Worm (Caenorhabditis elegans): ENCODE measurements around the gene R12B2.6.

R12B2.6 gene

DNA sequence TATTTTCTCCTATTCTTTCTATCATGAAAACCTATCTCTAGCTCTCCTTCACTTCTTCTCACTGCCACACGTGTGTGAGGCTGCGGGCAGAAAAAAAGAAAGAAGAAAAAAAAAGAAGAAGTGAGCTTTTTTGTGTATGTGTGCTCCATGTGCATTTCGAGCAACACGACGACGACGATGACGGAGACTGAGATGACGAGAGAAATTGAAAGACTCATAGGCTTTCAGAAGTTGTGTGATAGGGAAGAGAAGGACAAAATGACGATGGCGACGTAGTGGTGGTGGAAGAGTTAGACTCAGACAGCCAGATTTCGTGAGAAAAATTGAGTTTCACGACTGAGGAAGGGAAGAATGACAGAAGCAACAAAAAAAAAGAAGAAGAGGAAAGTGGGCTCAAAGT is 11.5 kb upstream of the R12B2.6 start:
- TF ChIP-seq aly-1 (tag; optimal IDR thresholded peaks at IDR 0.05) (no peak), ceh-36 (tag; optimal IDR thresholded peaks at IDR 0.05) (no peak), ets-7 (tag; optimal IDR thresholded peaks at IDR 0.05) (no peak), pes-1 (GFP tag; IDR thresholded peaks at IDR 0.05) (no peak), sea-1 (GFP tag; conservative IDR thresholded peaks at IDR 0.05) (no peak), hnd-1 (tag; optimal IDR thresholded peaks at IDR 0.05) (no peak), ceh-13 (GFP tag; optimal IDR thresholded peaks at IDR 0.05) (no peak), hmg-4 (GFP tag; optimal IDR thresholded peaks at IDR 0.05) (no peak), tbx-37 (GFP tag; conservative IDR thresholded peaks at IDR 0.05) (no peak), tra-4 (tag; optimal IDR thresholded peaks at IDR 0.05) (no peak), ama-1 (optimal IDR thresholded peaks at IDR 0.05) (no peak), B0310.2 (tag; optimal IDR thresholded peaks at IDR 0.05) (no peak), F13C5.2 (tag; optimal IDR thresholded peaks at IDR 0.05) (no peak), flt-1 (GFP tag; IDR thresholded peaks at IDR 0.05) (no peak), hmbx-1 (tag; optimal IDR thresholded peaks at IDR 0.05) (no peak), tbx-11 (GFP tag; IDR thresholded peaks at IDR 0.05) (no peak), scrt-1 (GFP tag; IDR thresholded peaks at IDR 0.05) (no peak)

ce11 chrIII:5843662-5844061 is 9.7 kb upstream of the R12B2.6 start:
- no peak for TF ChIP-seq B0310.2 (tag; optimal IDR thresholded peaks at IDR 0.05)
- no peak for TF ChIP-seq scrt-1 (GFP tag; IDR thresholded peaks at IDR 0.05)
- no peak for TF ChIP-seq sea-1 (GFP tag; conservative IDR thresholded peaks at IDR 0.05)
- no peak for TF ChIP-seq hnd-1 (tag; optimal IDR thresholded peaks at IDR 0.05)
- TF ChIP-seq hmg-4 (GFP tag; optimal IDR thresholded peaks at IDR 0.05) = peak; percentile 12
- TF ChIP-seq tbx-11 (GFP tag; IDR thresholded peaks at IDR 0.05) = no peak
- no peak for TF ChIP-seq tbx-37 (GFP tag; conservative IDR thresholded peaks at IDR 0.05)

DNA sequence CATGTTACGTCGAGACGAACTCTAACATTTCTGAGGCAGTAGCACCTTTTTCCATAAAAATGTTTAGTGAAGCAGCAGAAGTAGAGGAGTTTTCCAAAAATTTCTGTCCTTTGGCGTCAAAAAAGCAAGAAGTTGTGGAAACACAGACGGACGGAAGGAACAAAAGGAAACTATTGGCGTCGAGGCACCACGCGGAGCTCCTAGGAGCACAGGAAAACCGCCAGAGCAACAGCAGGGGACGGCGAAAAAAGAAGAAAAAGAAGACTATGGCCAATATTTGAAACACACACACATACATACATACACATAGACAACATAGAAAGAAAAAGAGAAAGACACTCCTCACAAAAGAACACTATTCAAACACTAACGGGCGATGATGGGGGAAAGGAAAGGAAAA is 9.0 kb upstream of the R12B2.6 start:
- TF ChIP-seq tbx-11 (GFP tag; IDR thresholded peaks at IDR 0.05) (no peak), flt-1 (GFP tag; IDR thresholded peaks at IDR 0.05) (no peak), ceh-13 (GFP tag; optimal IDR thresholded peaks at IDR 0.05) (no peak), tra-4 (tag; optimal IDR thresholded peaks at IDR 0.05) (no peak), hmbx-1 (tag; optimal IDR thresholded peaks at IDR 0.05) (no peak)

ce11 chrIII:5841676-5842075 is 7.7 kb upstream of the R12B2.6 start:
- TF ChIP-seq flt-1 (GFP tag; IDR thresholded peaks at IDR 0.05) (no peak), aly-1 (tag; optimal IDR thresholded peaks at IDR 0.05) (no peak), hmg-4 (GFP tag; optimal IDR thresholded peaks at IDR 0.05) (no peak), tra-4 (tag; optimal IDR thresholded peaks at IDR 0.05) (no peak), sea-1 (GFP tag; conservative IDR thresholded peaks at IDR 0.05) (no peak), pes-1 (GFP tag; IDR thresholded peaks at IDR 0.05) (no peak), scrt-1 (GFP tag; IDR thresholded peaks at IDR 0.05) (no peak), hmbx-1 (tag; optimal IDR thresholded peaks at IDR 0.05) (no peak), tbx-11 (GFP tag; IDR thresholded peaks at IDR 0.05) (no peak), hnd-1 (tag; optimal IDR thresholded peaks at IDR 0.05) (no peak), ets-7 (tag; optimal IDR thresholded peaks at IDR 0.05) (no peak), F13C5.2 (tag; optimal IDR thresholded peaks at IDR 0.05) (no peak), ceh-13 (GFP tag; optimal IDR thresholded peaks at IDR 0.05) (no peak), ama-1 (optimal IDR thresholded peaks at IDR 0.05) (no peak)

DNA sequence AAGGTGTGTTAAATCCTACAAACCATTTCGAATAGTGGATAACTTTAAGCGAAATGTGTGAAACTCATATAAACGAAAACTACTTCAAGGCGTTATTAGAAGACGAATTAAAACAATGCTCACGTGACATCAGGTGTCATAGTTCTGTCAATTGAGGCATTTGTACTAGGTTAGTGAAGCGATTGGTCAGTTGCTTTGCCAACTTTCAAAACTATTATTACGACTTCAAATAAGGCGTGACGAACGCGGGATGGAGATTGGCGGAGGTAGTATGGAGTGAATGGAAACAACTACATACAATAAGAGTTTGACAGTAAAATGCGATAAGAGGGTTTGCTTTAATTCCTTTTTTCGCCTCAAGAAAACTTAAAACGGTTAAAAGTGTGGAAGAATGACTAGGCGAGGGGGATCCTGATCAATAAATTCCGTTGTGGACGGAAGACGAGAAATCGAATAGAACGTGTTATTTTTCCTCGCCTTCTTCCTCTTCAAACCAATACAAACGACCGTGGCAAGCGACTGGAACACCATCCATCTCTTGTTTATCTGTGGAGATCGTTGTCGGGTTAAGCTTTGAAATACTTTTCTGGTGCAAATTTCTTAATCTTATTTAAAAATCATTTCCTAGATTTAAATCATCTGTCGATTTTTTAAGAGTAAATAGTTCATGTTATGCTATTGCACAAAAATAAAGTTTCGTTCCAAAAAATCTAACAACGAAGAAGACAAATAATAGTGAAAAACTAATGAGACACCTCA is 7.0 kb upstream of the R12B2.6 start:
- TF ChIP-seq aly-1 (tag; optimal IDR thresholded peaks at IDR 0.05) = no peak
- TF ChIP-seq ceh-36 (tag; optimal IDR thresholded peaks at IDR 0.05) = no peak
- no peak for TF ChIP-seq tbx-11 (GFP tag; IDR thresholded peaks at IDR 0.05)
- no peak for TF ChIP-seq hnd-1 (tag; optimal IDR thresholded peaks at IDR 0.05)
- no peak for TF ChIP-seq hmg-4 (GFP tag; optimal IDR thresholded peaks at IDR 0.05)

ce11 chrIII:5840277-5840676 is 6.3 kb upstream of the R12B2.6 start:
- TF ChIP-seq hmbx-1 (tag; optimal IDR thresholded peaks at IDR 0.05) = no peak
- no peak for TF ChIP-seq ama-1 (optimal IDR thresholded peaks at IDR 0.05)
- TF ChIP-seq flt-1 (GFP tag; IDR thresholded peaks at IDR 0.05) = no peak
- no peak for TF ChIP-seq ets-7 (tag; optimal IDR thresholded peaks at IDR 0.05)
- no peak for TF ChIP-seq aly-1 (tag; optimal IDR thresholded peaks at IDR 0.05)
- TF ChIP-seq tbx-11 (GFP tag; IDR thresholded peaks at IDR 0.05) = no peak

DNA sequence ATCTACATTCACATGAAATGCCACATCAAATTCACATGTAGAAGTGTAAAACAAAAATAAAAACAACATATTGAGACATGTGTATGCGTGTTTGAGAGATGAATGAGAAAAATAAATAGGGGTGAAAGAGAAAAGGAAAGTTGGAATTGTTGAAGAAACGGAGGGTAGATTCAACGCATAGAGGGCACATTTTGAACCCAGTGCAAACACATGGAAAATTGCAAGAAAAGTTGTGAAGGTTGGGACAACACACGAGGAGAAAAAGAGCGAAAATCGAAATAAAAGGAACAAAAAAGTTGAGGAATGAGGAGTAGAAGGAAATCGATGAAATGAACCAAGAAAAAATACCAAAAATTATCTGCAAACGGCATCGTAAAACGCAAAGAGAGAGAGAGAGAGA is 5.6 kb upstream of the R12B2.6 start:
- TF ChIP-seq pes-1 (GFP tag; IDR thresholded peaks at IDR 0.05) = no peak
- TF ChIP-seq tbx-11 (GFP tag; IDR thresholded peaks at IDR 0.05) = no peak
- TF ChIP-seq flt-1 (GFP tag; IDR thresholded peaks at IDR 0.05) = no peak
- no peak for TF ChIP-seq B0310.2 (tag; optimal IDR thresholded peaks at IDR 0.05)
- no peak for TF ChIP-seq hnd-1 (tag; optimal IDR thresholded peaks at IDR 0.05)
- no peak for TF ChIP-seq tbx-37 (GFP tag; conservative IDR thresholded peaks at IDR 0.05)
- no peak for TF ChIP-seq hmg-4 (GFP tag; optimal IDR thresholded peaks at IDR 0.05)
- no peak for TF ChIP-seq ama-1 (optimal IDR thresholded peaks at IDR 0.05)
- TF ChIP-seq ets-7 (tag; optimal IDR thresholded peaks at IDR 0.05) = no peak

DNA sequence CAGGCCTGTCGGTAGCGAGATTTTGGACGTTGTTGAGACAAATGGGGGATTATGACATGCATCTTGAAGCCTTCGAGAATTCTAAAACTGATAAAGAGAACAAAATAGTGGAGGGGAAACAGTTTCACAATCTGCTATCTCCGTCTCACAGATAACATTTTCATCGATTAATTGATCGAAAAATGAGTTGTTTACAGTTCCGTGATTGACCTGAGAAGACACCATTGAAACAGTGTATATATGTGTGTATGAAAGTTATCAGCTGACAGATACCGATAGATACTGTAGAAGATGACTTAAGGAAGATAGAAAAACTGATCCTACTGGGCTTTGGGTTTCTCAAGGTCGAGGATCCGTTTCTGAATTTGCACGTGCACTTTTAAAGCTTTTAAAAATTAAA is 5.2 kb upstream of the R12B2.6 start:
- TF ChIP-seq ceh-13 (GFP tag; optimal IDR thresholded peaks at IDR 0.05) = no peak
- TF ChIP-seq tra-4 (tag; optimal IDR thresholded peaks at IDR 0.05) = no peak
- no peak for TF ChIP-seq ets-7 (tag; optimal IDR thresholded peaks at IDR 0.05)
- TF ChIP-seq sea-1 (GFP tag; conservative IDR thresholded peaks at IDR 0.05) = no peak
- no peak for TF ChIP-seq ama-1 (optimal IDR thresholded peaks at IDR 0.05)
- TF ChIP-seq pes-1 (GFP tag; IDR thresholded peaks at IDR 0.05) = no peak
- TF ChIP-seq F13C5.2 (tag; optimal IDR thresholded peaks at IDR 0.05) = no peak
- TF ChIP-seq ceh-36 (tag; optimal IDR thresholded peaks at IDR 0.05) = no peak
- no peak for TF ChIP-seq flt-1 (GFP tag; IDR thresholded peaks at IDR 0.05)
- TF ChIP-seq tbx-11 (GFP tag; IDR thresholded peaks at IDR 0.05) = no peak
- no peak for TF ChIP-seq scrt-1 (GFP tag; IDR thresholded peaks at IDR 0.05)
- no peak for TF ChIP-seq B0310.2 (tag; optimal IDR thresholded peaks at IDR 0.05)
- no peak for TF ChIP-seq aly-1 (tag; optimal IDR thresholded peaks at IDR 0.05)
- no peak for TF ChIP-seq hnd-1 (tag; optimal IDR thresholded peaks at IDR 0.05)
- TF ChIP-seq tbx-37 (GFP tag; conservative IDR thresholded peaks at IDR 0.05) = no peak
- TF ChIP-seq hmg-4 (GFP tag; optimal IDR thresholded peaks at IDR 0.05) = no peak
